Fruit fly (Drosophila melanogaster): ENCODE measurements around the gene pic.

DNA sequence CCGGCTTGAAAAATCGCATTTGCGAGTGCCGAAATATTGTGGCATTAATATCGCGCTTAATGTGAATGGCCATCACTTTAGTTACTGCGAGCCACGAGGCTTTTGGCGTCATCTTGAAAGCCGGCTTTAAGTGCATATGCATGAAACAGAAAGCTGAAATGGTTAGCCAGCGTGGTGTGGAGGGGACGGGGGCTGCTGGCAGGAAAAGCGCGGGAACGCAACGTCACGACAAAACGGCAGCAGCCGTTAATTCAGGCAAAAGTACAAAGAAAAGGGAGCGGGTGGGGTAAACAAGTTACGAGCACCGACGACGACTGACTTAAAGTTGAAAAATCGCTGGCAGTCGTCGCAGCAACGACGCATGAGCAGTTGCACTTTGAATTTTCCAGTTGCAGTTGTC is 36.6 kb upstream of the pic start:
- TF ChIP-seq CG6791 (GFP tag; IDR thresholded peaks at IDR 0.05; ENCODE audit: partially characterized antibody) = no peak
- no peak for TF ChIP-seq PHDP (tag; optimal IDR thresholded peaks at IDR 0.05)
- no peak for TF ChIP-seq sim (GFP tag; IDR thresholded peaks at IDR 0.05)
- TF ChIP-seq Hsf (GFP tag; optimal IDR thresholded peaks at IDR 0.05) = no peak
- TF ChIP-seq HLH54F (GFP tag; optimal IDR thresholded peaks at IDR 0.05) = no peak
- TF ChIP-seq run (tag; optimal IDR thresholded peaks at IDR 0.05) = no peak
- no peak for TF ChIP-seq ranshi (GFP tag; IDR thresholded peaks at IDR 0.05)
- TF ChIP-seq scrt (GFP tag; optimal IDR thresholded peaks at IDR 0.05) = no peak
- no peak for TF ChIP-seq pnt (GFP tag; optimal IDR thresholded peaks at IDR 0.05)
- TF ChIP-seq CG8388 (GFP tag; optimal IDR thresholded peaks at IDR 0.05) = no peak
- no peak for TF ChIP-seq klu (GFP tag; IDR thresholded peaks at IDR 0.05)
- TF ChIP-seq CG31441 (GFP tag; IDR thresholded peaks at IDR 0.05) = no peak

Data from whole organism, embryonic.